Fruit fly (Drosophila melanogaster) whole organism, prepupa: Measurements from ENCODE around the gene Vps37B.

ENCODE experiments used
- cyc ChIP-seq: fragments of 200-800 bp; sonication (Bioruptor generic); optimal IDR thresholded peaks from 3 replicates; lab custom pipeline; 2016; ENCODE audit warnings: missing biosample characterization, missing genetic modification characterization
- fkh ChIP-seq: fragments of 200-800 bp; sonication (Bioruptor generic); optimal IDR thresholded peaks from 3 replicates; lab custom pipeline; 2017; ENCODE audit warnings: missing biosample characterization, mild to moderate bottlenecking, missing genetic modification characterization, moderate library complexity

DNA sequence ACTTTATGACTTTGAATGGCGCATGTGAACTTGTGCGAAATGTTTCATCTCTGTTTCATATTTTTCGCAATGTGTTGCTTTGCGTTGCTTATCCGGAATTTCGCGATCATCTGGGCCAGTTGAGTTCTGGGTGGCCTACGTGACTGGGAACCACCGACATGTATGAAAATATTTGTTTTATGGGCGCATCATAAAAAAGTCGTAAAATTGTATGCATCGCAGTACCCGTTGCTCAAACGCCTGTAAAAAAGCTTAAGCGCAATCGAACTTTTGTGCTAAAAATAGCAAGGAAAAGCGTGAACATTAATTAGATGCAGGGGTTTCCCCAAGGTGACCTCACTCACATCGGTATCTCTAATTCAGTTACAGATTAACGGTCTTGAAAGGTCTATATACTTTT is 40.3 kb downstream of the Vps37B start:
- TF ChIP-seq fkh (GFP tag; lab: Kevin White, UChicago), result no peak
- no peak for TF ChIP-seq cyc (GFP tag; lab: Kevin White, UChicago)
